Worm (Caenorhabditis elegans) whole organism, young adult: Measurements from ENCODE around the gene ooc-3.

Experiments
- B0261.1 ChIP-seq: sonication (generic microtip); optimal IDR thresholded peaks from 2 replicates; lab custom pipeline; 2016; ENCODE audit warnings: mild to moderate bottlenecking, missing genetic modification characterization, moderate library complexity, missing compliant biosample characterization
- F57A8.1 ChIP-seq: fragments of 200-800 bp; sonication (Bioruptor generic); optimal IDR thresholded peaks from 2 replicates; lab custom pipeline; 2018; ENCODE audit warnings: mild to moderate bottlenecking, missing genetic modification characterization, moderate library complexity, missing compliant biosample characterization
- Y56A3A.18 ChIP-seq: fragments of 200-800 bp; sonication (Bioruptor generic); IDR thresholded peaks from 2 replicates; pipeline ENCODE4 v1.3.6; 2022; ENCODE audit warnings: missing genetic modification reagents, missing genetic modification characterization, missing compliant biosample characterization
- atf-7 ChIP-seq: sonication (generic microtip); optimal IDR thresholded peaks from 2 replicates; lab custom pipeline; 2017; ENCODE audit warnings: mild to moderate bottlenecking, missing genetic modification characterization, missing compliant biosample characterization
- attf-6 ChIP-seq: fragments of 200-800 bp; sonication (Bioruptor generic); IDR thresholded peaks from 2 replicates; pipeline ENCODE4 v1.3.6; 2022; ENCODE audit warnings: missing genetic modification reagents, missing genetic modification characterization, missing compliant biosample characterization
- dox-1 ChIP-seq: fragments of 200-800 bp; sonication (Bioruptor generic); IDR thresholded peaks from 2 replicates; pipeline ENCODE4 v1.3.6; 2022; ENCODE audit warnings: missing genetic modification reagents, missing genetic modification characterization, missing compliant biosample characterization
- egl-18 ChIP-seq: fragments of 200-800 bp; sonication (Bioruptor generic); IDR thresholded peaks from 2 replicates; pipeline ENCODE4 v1.3.6; 2022; ENCODE audit warnings: missing genetic modification reagents, missing genetic modification characterization, missing compliant biosample characterization
- egl-44 ChIP-seq: fragments of 200-800 bp; sonication (Bioruptor generic); IDR thresholded peaks from 2 replicates; pipeline ENCODE4 v1.3.6; 2022; ENCODE audit warnings: missing genetic modification reagents, missing genetic modification characterization, missing compliant biosample characterization
- gei-17 ChIP-seq: fragments of 200-800 bp; sonication (Bioruptor generic); optimal IDR thresholded peaks from 2 replicates; lab custom pipeline; 2018; ENCODE audit warnings: mild to moderate bottlenecking, missing genetic modification characterization, missing compliant biosample characterization
- madf-6 ChIP-seq: fragments of 200-800 bp; sonication (Bioruptor generic); IDR thresholded peaks from 2 replicates; pipeline ENCODE4 v1.3.6; 2022; ENCODE audit warnings: missing genetic modification reagents, missing genetic modification characterization, missing compliant biosample characterization
- nhr-90 ChIP-seq: sonication (generic microtip); optimal IDR thresholded peaks from 2 replicates; lab custom pipeline; 2016; ENCODE audit warnings: missing genotype, mild to moderate bottlenecking, missing genetic modification characterization, missing compliant biosample characterization
- snpc-1.1 ChIP-seq: sonication (generic microtip); optimal IDR thresholded peaks from 2 replicates; lab custom pipeline; 2017; ENCODE audit warnings: missing genetic modification characterization, mild to moderate bottlenecking, missing compliant biosample characterization, antibody characterized with exemption, moderate library complexity, missing genotype, missing genetic modification reagents; ENCODE audit not compliant: insufficient read depth

- TF ChIP-seq snpc-1.1 (tag; lab: Kevin White, UChicago) (no peak), attf-6 (no peak), egl-44 (GFP tag; lab: Robert Waterston, UW) (no peak), madf-6 (GFP tag; lab: Robert Waterston, UW) (0 out of 2 replicates have a peak, but pooled peaks have one; percentile 39), atf-7 (no peak), B0261.1 (tag; lab: Kevin White, UChicago) (no peak), gei-17 (no peak), F57A8.1 (GFP tag; lab: Kevin White, UChicago) (no peak), Y56A3A.18 (GFP tag; lab: Robert Waterston, UW) (no peak), egl-18 (GFP tag; lab: Robert Waterston, UW) (no peak), nhr-90 (tag; lab: Kevin White, UChicago) (no peak), dox-1 (GFP tag; lab: Robert Waterston, UW) (no peak)
These were observed 51.3 kb downstream of the ooc-3 start, which contains the start of gene adbp-1 for ce11 chrII:11443862-11444261.
